Worm (Caenorhabditis elegans): ENCODE measurements around the gene T10B10.9.
A peak's percentile ranks its signal among the peaks of the same experiment; 100 is the strongest.

The T10B10.9 gene

ce11 chrX:15200720-15201119, 36.5 kb downstream of the T10B10.9 start (continued):
- TF ChIP-seq Y53G8AR.9 (GFP tag; conservative IDR thresholded peaks at IDR 0.05) (peak; percentile 75; the same call in 1 of the 2 replicates), egrh-3 (GFP tag; IDR thresholded peaks at IDR 0.05) (peak; percentile 32; the same call in 1 of the 2 replicates), ama-1 (optimal IDR thresholded peaks at IDR 0.05) (no peak), ama-1 (GFP tag; optimal IDR thresholded peaks at IDR 0.05) (peak; percentile 34 to 89), nhr-27 (tag; optimal IDR thresholded peaks at IDR 0.05) (peak; percentile 72), F49E8.2 (tag; optimal IDR thresholded peaks at IDR 0.05; ENCODE audit: insufficient read depth) (no peak), T07F8.4 (tag; optimal IDR thresholded peaks at IDR 0.05) (peak; percentile 79), rcor-1 (GFP tag; IDR thresholded peaks at IDR 0.05) (peak; percentile 79), ZK185.1 (tag; optimal IDR thresholded peaks at IDR 0.05; ENCODE audit: poor library complexity, severe bottlenecking) (peak; percentile 87), hmg-1.2 (GFP tag; IDR thresholded peaks at IDR 0.05) (peak; percentile 90), bed-1 (GFP tag; IDR thresholded peaks at IDR 0.05) (peak; percentile 89; the same call in 1 of the 2 replicates), ztf-3 (GFP tag; optimal IDR thresholded peaks at IDR 0.05) (peak; percentile 22), Y79H2A.3 (GFP tag; conservative IDR thresholded peaks at IDR 0.05) (0 out of 2 replicates have a peak, but pooled peaks have one; percentile 52), hlh-26 (GFP tag; conservative IDR thresholded peaks at IDR 0.05) (no peak), unc-62 (GFP tag; optimal IDR thresholded peaks at IDR 0.05) (no peak), sea-2 (GFP tag; IDR thresholded peaks at IDR 0.05) (no peak), F52B5.7 (tag; optimal IDR thresholded peaks at IDR 0.05) (peak; percentile 90)

- no peak for TF ChIP-seq attf-5 (GFP tag; optimal IDR thresholded peaks at IDR 0.05)
- TF ChIP-seq unc-130 (GFP tag; optimal IDR thresholded peaks at IDR 0.05): no peak
- TF ChIP-seq zfh-2 (GFP tag; conservative IDR thresholded peaks at IDR 0.05): peak; percentile 53; the same call in 1 of the 2 replicates
Observed at ce11 chrX:15213182-15213829, 49.1 kb downstream of the T10B10.9 start, which contains the start of the genes H03A11.13 and famk-1. Gene H03A11.13, minus strand, starts transcription at chrX:15213232. Gene famk-1, minus strand, starts transcription at chrX:15213259.
